Fruit fly (Drosophila melanogaster): Measurements from ENCODE around the gene ppk13.

ppk13 gene

DNA sequence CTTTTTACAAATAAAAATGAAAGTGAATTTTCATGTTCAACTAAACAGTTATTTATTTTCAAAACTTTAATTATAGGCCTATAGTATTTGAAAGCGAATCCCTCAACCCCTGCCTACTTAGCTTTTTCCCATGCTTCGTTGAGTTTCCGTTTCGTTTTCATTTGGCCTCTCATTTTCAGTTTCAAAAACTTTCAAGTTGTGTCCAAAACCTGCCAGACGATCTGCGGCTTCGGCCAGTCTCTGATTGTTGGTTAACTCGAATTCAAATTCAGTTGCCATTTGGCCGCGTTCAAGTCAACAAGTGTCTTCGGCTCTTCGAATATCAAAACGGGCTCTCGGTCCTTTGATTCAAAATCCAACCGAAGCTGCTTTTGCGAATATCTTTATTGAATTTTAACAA lies 2.4 kb upstream of the ppk13 start, which contains the start of gene CG14397:
Gene CG14397 (plus strand): TSS at position 270 of the 400 bp plus-strand sequence.
- TF ChIP-seq CG15710 (tag; optimal IDR thresholded peaks at IDR 0.05) = no peak
- TF ChIP-seq rn (GFP tag; IDR thresholded peaks at IDR 0.05) = no peak
- no peak for TF ChIP-seq Pif1B (GFP tag; optimal IDR thresholded peaks at IDR 0.05)
- no peak for TF ChIP-seq gl (tag; optimal IDR thresholded peaks at IDR 0.05)
- no peak for TF ChIP-seq Pif1A (GFP tag; optimal IDR thresholded peaks at IDR 0.05)

dm6 chr2L:21089075-21089474 lies 524 bp upstream of the ppk13 start, which contains the start of gene CG9259:
TSS of gene CG9259 (plus strand) at chr2L:21089375.
- TF ChIP-seq fd96Ca (GFP tag; IDR thresholded peaks at IDR 0.05) (no peak), Pif1B (GFP tag; optimal IDR thresholded peaks at IDR 0.05) (no peak), CG8301 (tag; optimal IDR thresholded peaks at IDR 0.05) (no peak), CG32121 (GFP tag; IDR thresholded peaks at IDR 0.05) (no peak), EcR (GFP tag; optimal IDR thresholded peaks at IDR 0.05) (no peak), CG8159 (tag; optimal IDR thresholded peaks at IDR 0.05) (no peak)

dm6 chr2L:21086406-21086805 lies 2.1 kb downstream of the ppk13 start, which contains the start of gene CG33509:
TSS of gene CG33509 (minus strand) at chr2L:21086506.
- TF ChIP-seq EcR (GFP tag; optimal IDR thresholded peaks at IDR 0.05) (no peak), CG8159 (tag; optimal IDR thresholded peaks at IDR 0.05) (no peak), CG4496 (GFP tag; IDR thresholded peaks at IDR 0.05) (no peak), CG14655 (GFP tag; optimal IDR thresholded peaks at IDR 0.05) (no peak), D1 (tag; optimal IDR thresholded peaks at IDR 0.05) (no peak), CG15710 (tag; optimal IDR thresholded peaks at IDR 0.05) (no peak), Ets98B (GFP tag; IDR thresholded peaks at IDR 0.05) (no peak), gl (tag; optimal IDR thresholded peaks at IDR 0.05) (no peak), CG34367 (tag; optimal IDR thresholded peaks at IDR 0.05) (no peak), CG17806 (tag; optimal IDR thresholded peaks at IDR 0.05) (no peak), CG10348 (GFP tag; IDR thresholded peaks at IDR 0.05) (no peak)

DNA sequence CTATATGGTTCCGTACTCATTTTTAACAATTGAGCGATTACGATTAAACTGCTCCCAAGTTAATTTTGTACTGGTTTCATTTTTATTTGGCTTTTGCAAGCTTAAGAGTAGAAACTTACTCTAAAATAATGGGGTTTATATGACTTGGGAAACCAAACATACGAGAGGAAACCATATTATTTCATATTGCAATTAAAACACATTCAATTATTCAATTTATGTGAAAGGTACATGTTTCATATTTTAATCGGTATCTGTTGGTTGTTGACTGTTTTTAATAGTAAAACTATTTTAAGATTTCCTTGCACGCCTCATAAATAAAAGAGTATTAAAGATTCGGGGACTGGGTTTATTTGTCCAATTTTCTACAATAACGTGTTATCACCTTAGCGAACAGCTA lies 4.3 kb downstream of the ppk13 start, which contains the start of gene CG33510:
Gene CG33510 (minus strand): TSS at position 59 of the 400 bp plus-strand sequence.
- TF ChIP-seq CG10348 (GFP tag; IDR thresholded peaks at IDR 0.05) (no peak), EcR (GFP tag; optimal IDR thresholded peaks at IDR 0.05) (peak; percentile 24)

DNA sequence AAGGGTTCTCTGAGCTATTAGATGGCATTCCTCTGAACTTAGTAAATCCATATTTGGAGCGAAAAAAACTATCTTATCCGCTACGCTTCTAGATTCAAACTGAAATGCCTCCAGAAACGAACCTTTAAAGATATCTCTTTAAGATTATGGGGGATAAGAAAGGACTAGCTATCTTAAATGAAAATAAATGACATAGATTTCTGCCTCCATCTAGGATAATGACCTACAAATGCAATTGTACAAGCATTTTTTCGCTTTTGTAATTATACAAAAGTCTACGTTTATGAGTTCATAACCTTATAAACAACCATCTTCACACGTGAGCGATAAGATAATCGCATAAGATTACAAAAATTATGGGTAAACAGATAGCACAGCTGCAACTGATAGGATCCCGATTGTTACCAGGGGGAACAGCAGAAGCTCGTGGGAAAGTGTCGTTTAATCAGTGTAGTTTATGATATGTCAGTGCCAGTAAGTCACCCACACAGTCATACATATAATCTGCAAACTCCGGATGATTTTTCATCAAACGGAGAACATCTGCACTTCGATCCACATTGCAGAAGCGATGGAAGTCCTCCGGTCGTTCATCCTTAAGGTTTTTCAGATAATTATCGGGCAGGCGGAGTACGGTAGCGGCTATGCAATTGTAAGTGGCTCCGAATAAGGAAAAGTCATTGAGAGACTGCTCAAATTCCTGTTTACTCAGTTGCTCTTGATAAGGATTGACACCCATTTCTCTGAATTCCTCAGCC lies 5.9 kb downstream of the ppk13 start, which contains the start of gene CG33511:
Gene CG33511 (minus strand): TSS at position 51 of the 758 bp plus-strand sequence.
- no peak for TF ChIP-seq CG9948 (tag; optimal IDR thresholded peaks at IDR 0.05)
- no peak for TF ChIP-seq CG8301 (tag; optimal IDR thresholded peaks at IDR 0.05)
- TF ChIP-seq Pif1A (GFP tag; optimal IDR thresholded peaks at IDR 0.05) = no peak
- TF ChIP-seq EcR (GFP tag; optimal IDR thresholded peaks at IDR 0.05) = peak; percentile 47
- TF ChIP-seq CG32121 (GFP tag; IDR thresholded peaks at IDR 0.05) = no peak

dm6 chr2L:21077849-21078248 lies 10.7 kb downstream of the ppk13 start:
- no peak for TF ChIP-seq Snoo (tag; optimal IDR thresholded peaks at IDR 0.05)
- TF ChIP-seq CG8301 (tag; optimal IDR thresholded peaks at IDR 0.05) = no peak
- no peak for TF ChIP-seq D1 (tag; optimal IDR thresholded peaks at IDR 0.05)
- TF ChIP-seq fd96Ca (GFP tag; IDR thresholded peaks at IDR 0.05) = no peak
- no peak for TF ChIP-seq CG14655 (GFP tag; optimal IDR thresholded peaks at IDR 0.05)
- 0 out of 3 replicates have a peak, but pooled peaks have one; percentile 43 for TF ChIP-seq CG4496 (GFP tag; IDR thresholded peaks at IDR 0.05)
- TF ChIP-seq CG34367 (tag; optimal IDR thresholded peaks at IDR 0.05) = no peak

dm6 chr2L:21075105-21075504 lies 13.4 kb downstream of the ppk13 start, which contains the start of gene tadr:
TSS of gene tadr (plus strand) at chr2L:21075405.
- no peak for TF ChIP-seq Ets98B (GFP tag; IDR thresholded peaks at IDR 0.05)
- no peak for TF ChIP-seq CG13204 (GFP tag; optimal IDR thresholded peaks at IDR 0.05)
- TF ChIP-seq CG14655 (GFP tag; optimal IDR thresholded peaks at IDR 0.05) = peak; percentile 7
- TF ChIP-seq Pif1B (GFP tag; optimal IDR thresholded peaks at IDR 0.05) = no peak
- no peak for TF ChIP-seq CG15710 (tag; optimal IDR thresholded peaks at IDR 0.05)

dm6 chr2L:21073818-21074217 lies 14.7 kb downstream of the ppk13 start:
- TF ChIP-seq CG8301 (tag; optimal IDR thresholded peaks at IDR 0.05) = no peak
- no peak for TF ChIP-seq CG15710 (tag; optimal IDR thresholded peaks at IDR 0.05)
- TF ChIP-seq fd96Ca (GFP tag; IDR thresholded peaks at IDR 0.05) = no peak
- TF ChIP-seq Pif1A (GFP tag; optimal IDR thresholded peaks at IDR 0.05) = no peak
- no peak for TF ChIP-seq Snoo (tag; optimal IDR thresholded peaks at IDR 0.05)
- TF ChIP-seq D1 (tag; optimal IDR thresholded peaks at IDR 0.05) = no peak
- no peak for TF ChIP-seq Pif1B (GFP tag; optimal IDR thresholded peaks at IDR 0.05)
- no peak for TF ChIP-seq CG4496 (GFP tag; IDR thresholded peaks at IDR 0.05)
- no peak for TF ChIP-seq CG14655 (GFP tag; optimal IDR thresholded peaks at IDR 0.05)

Data from whole organism, pupa.